Fruit fly (Drosophila melanogaster): ENCODE measurements around the gene Nt5a.

Nt5a gene

DNA sequence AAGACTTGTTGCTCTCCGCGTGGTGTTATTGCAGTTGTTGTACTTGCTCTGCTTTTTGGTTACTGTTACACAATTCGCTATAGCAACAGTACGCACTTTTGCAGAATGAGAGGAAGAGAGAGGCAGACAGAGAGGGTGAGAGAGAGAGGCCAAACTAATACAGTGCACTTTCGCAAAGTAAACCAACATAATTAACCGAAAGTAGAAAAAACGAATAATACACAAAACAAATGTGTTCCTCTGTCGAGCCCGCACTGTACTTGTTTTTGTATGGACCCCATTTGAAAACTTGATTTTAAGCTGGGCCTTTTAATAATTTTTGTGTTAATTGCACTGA, 28.2 kb upstream of the Nt5a start (continued):
- TF ChIP-seq gcm (GFP tag; optimal IDR thresholded peaks at IDR 0.05) (no peak), ATbp (GFP tag; optimal IDR thresholded peaks at IDR 0.05) (peak; percentile 0), crp (GFP tag; optimal IDR thresholded peaks at IDR 0.05) (no peak), CG9215 (GFP tag; IDR thresholded peaks at IDR 0.05) (no peak), CG7745 (tag; optimal IDR thresholded peaks at IDR 0.05) (no peak), CG6254 (GFP tag; optimal IDR thresholded peaks at IDR 0.05) (no peak), CG7786 (GFP tag; optimal IDR thresholded peaks at IDR 0.05) (peak; percentile 49), tup (GFP tag; optimal IDR thresholded peaks at IDR 0.05) (no peak), Trl (optimal IDR thresholded peaks at IDR 0.05) (peak; percentile 75 to 91), Trl (GFP tag; optimal IDR thresholded peaks at IDR 0.05) (peak; percentile 57), ssp (GFP tag; IDR thresholded peaks at IDR 0.05) (no peak), CG43689 (GFP tag; IDR thresholded peaks at IDR 0.05) (no peak), CG15514 (GFP tag; optimal IDR thresholded peaks at IDR 0.05) (peak; percentile 40), ash1 (GFP tag; optimal IDR thresholded peaks at IDR 0.05) (no peak), Fer3 (tag; optimal IDR thresholded peaks at IDR 0.05) (peak; percentile 39), Stat92E (GFP tag; optimal IDR thresholded peaks at IDR 0.05) (no peak), sens (GFP tag) (peak; percentile 10), CG6654 (GFP tag; optimal IDR thresholded peaks at IDR 0.05) (no peak), onecut (GFP tag; IDR thresholded peaks at IDR 0.05) (peak; percentile 18; the same call in 1 of the 2 replicates), CG7556 (GFP tag; optimal IDR thresholded peaks at IDR 0.05) (peak; percentile 21), Doc3 (GFP tag; IDR thresholded peaks at IDR 0.05; ENCODE audit: partially characterized antibody) (no peak), Usf (GFP tag; optimal IDR thresholded peaks at IDR 0.05) (no peak), CHES-1-like (GFP tag; optimal IDR thresholded peaks at IDR 0.05) (no peak), GATAe (GFP tag; conservative IDR thresholded peaks at IDR 0.05) (no peak), Elba2 (GFP tag; optimal IDR thresholded peaks at IDR 0.05) (no peak), CG11093 (GFP tag; IDR thresholded peaks at IDR 0.05) (0 out of 3 replicates have a peak, but pooled peaks have one; percentile 25), CG8281 (tag; optimal IDR thresholded peaks at IDR 0.05) (no peak), CoRest (tag; optimal IDR thresholded peaks at IDR 0.05) (peak; percentile 28), Rfx (GFP tag; IDR thresholded peaks at IDR 0.05) (peak; percentile 84), br (optimal IDR thresholded peaks at IDR 0.05) (no peak), CG6272 (GFP tag; IDR thresholded peaks at IDR 0.05) (no peak), trh (GFP tag; optimal IDR thresholded peaks at IDR 0.05) (no peak), NfI (GFP tag; optimal IDR thresholded peaks at IDR 0.05) (no peak), CG4730 (GFP tag; IDR thresholded peaks at IDR 0.05) (peak; percentile 30; the same call in 1 of the 2 replicates), hbn (GFP tag; IDR thresholded peaks at IDR 0.05; ENCODE audit: partially characterized antibody) (no peak), bowl (GFP tag; IDR thresholded peaks at IDR 0.05) (peak; percentile 49; the same call in 1 of the 2 replicates), exex (tag; optimal IDR thresholded peaks at IDR 0.05) (no peak), CG10209 (GFP tag; optimal IDR thresholded peaks at IDR 0.05) (peak; percentile 35), CG4360 (GFP tag; IDR thresholded peaks at IDR 0.05) (no peak; the same call in 1 of the 2 replicates), CG4820 (GFP tag; optimal IDR thresholded peaks at IDR 0.05) (no peak), Doc2 (GFP tag; IDR thresholded peaks at IDR 0.05) (no peak), Opbp (GFP tag; IDR thresholded peaks at IDR 0.05; ENCODE audit: partially characterized antibody) (no peak), tap (tag; optimal IDR thresholded peaks at IDR 0.05) (no peak), yki (optimal IDR thresholded peaks at IDR 0.05) (no peak), CG31224 (GFP tag; IDR thresholded peaks at IDR 0.05) (peak; percentile 54), wdn (GFP tag; IDR thresholded peaks at IDR 0.05) (0 out of 2 replicates have a peak, but pooled peaks have one; percentile 9), HmgD (GFP tag; optimal IDR thresholded peaks at IDR 0.05) (no peak), sc (optimal IDR thresholded peaks at IDR 0.05) (no peak), sc (GFP tag; optimal IDR thresholded peaks at IDR 0.05) (no peak), vnd (GFP tag; IDR thresholded peaks at IDR 0.05; ENCODE audit: partially characterized antibody) (no peak), Hr39 (optimal IDR thresholded peaks at IDR 0.05) (no peak), CG3838 (GFP tag; optimal IDR thresholded peaks at IDR 0.05) (no peak), scrt (GFP tag; optimal IDR thresholded peaks at IDR 0.05) (peak; percentile 93)
